Fruit fly (Drosophila melanogaster): ENCODE measurements around the gene CG15715.

DNA sequence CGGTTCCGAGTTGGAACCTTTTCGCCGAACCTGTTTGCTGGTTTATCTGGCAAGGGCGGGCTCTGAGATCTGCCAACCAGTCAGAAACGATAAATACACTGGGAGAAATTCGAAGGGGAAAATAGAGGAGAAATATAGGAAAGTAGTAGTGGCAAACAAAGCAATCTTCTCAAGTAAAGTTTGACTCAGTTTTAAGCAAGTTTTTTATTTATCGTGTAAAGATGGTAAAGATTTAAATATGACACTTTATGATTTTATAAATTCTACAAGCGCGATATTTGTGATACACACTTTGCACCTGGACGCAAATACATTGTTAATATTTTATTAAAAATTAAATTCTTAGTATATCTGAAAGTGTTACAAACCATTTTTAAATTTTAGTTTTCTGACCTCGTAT, 10.4 kb upstream of the CG15715 start:
- TF ChIP-seq psq (optimal IDR thresholded peaks at IDR 0.05): no peak
- no peak for TF ChIP-seq h (optimal IDR thresholded peaks at IDR 0.05)
- no peak for TF ChIP-seq Sin3A (optimal IDR thresholded peaks at IDR 0.05)
- TF ChIP-seq Myc (optimal IDR thresholded peaks at IDR 0.05): no peak
- TF ChIP-seq insv (optimal IDR thresholded peaks at IDR 0.05): no peak

Data from Kc167 (cell line).